Worm (Caenorhabditis elegans) whole organism, early embryonic: ENCODE data around the gene sbt-1.

Experiments used
- B0310.2 ChIP-seq: sonication (generic microtip); optimal IDR thresholded peaks from 2 replicates; lab custom pipeline; 2016; ENCODE audit warnings: mild to moderate bottlenecking, missing genetic modification characterization, missing compliant biosample characterization
- F13C5.2 ChIP-seq: sonication (generic microtip); optimal IDR thresholded peaks from 2 replicates; lab custom pipeline; 2017; ENCODE audit warnings: mild to moderate bottlenecking, missing genetic modification characterization, inconsistent platforms, missing compliant biosample characterization
- aly-1 ChIP-seq: sonication (generic microtip); optimal IDR thresholded peaks from 2 replicates; lab custom pipeline; 2016; ENCODE audit warnings: missing genetic modification characterization, missing compliant biosample characterization
- ama-1 ChIP-seq: fragments of 150-350 bp; optimal IDR thresholded peaks from 2 replicates; lab custom pipeline; 2014
- ceh-13 ChIP-seq: fragments of 200-800 bp; sonication (Bioruptor generic); optimal IDR thresholded peaks from 2 replicates; lab custom pipeline; 2018; ENCODE audit warnings: mild to moderate bottlenecking, missing genetic modification characterization, missing compliant biosample characterization
- ceh-36 ChIP-seq: sonication (generic microtip); optimal IDR thresholded peaks from 2 replicates; lab custom pipeline; 2016; ENCODE audit warnings: missing genetic modification characterization, inconsistent platforms, missing compliant biosample characterization
- ets-7 ChIP-seq: sonication (generic microtip); optimal IDR thresholded peaks from 2 replicates; lab custom pipeline; 2016; ENCODE audit warnings: missing genotype, missing genetic modification characterization, missing compliant biosample characterization
- flt-1 ChIP-seq: fragments of 200-800 bp; sonication (Bioruptor generic); IDR thresholded peaks from 2 replicates; pipeline ENCODE4 v1.3.6; 2022; ENCODE audit warnings: missing genetic modification characterization, missing compliant biosample characterization
- hmbx-1 ChIP-seq: sonication (generic microtip); optimal IDR thresholded peaks from 2 replicates; lab custom pipeline; 2016; ENCODE audit warnings: mild to moderate bottlenecking, missing genetic modification characterization, missing compliant biosample characterization
- hmg-4 ChIP-seq: fragments of 200-800 bp; sonication (Bioruptor generic); optimal IDR thresholded peaks from 2 replicates; lab custom pipeline; 2018; ENCODE audit warnings: mild to moderate bottlenecking, missing genetic modification characterization, missing compliant biosample characterization
- hnd-1 ChIP-seq: sonication (generic microtip); optimal IDR thresholded peaks from 2 replicates; lab custom pipeline; 2016; ENCODE audit warnings: missing genetic modification characterization, missing compliant biosample characterization
- pes-1 ChIP-seq: fragments of 200-800 bp; sonication (Bioruptor generic); IDR thresholded peaks from 2 replicates; pipeline ENCODE4 v1.3.6; 2022; ENCODE audit warnings: missing genetic modification reagents, missing genetic modification characterization, missing compliant biosample characterization
- scrt-1 ChIP-seq: fragments of 200-800 bp; sonication (Bioruptor generic); IDR thresholded peaks from 2 replicates; pipeline ENCODE4 v1.3.6; 2022; ENCODE audit warnings: missing genetic modification characterization, missing compliant biosample characterization
- sea-1 ChIP-seq: fragments of 200-800 bp; sonication (Bioruptor generic); conservative IDR thresholded peaks from 2 replicates; pipeline ENCODE4 v1.3.6; 2022; ENCODE audit warnings: missing genetic modification characterization, missing compliant biosample characterization
- tbx-11 ChIP-seq: fragments of 200-800 bp; sonication (Bioruptor generic); IDR thresholded peaks from 2 replicates; pipeline ENCODE4 v1.3.6; 2022; ENCODE audit warnings: missing genetic modification characterization, missing compliant biosample characterization
- tbx-37 ChIP-seq: fragments of 200-800 bp; sonication (Bioruptor generic); conservative IDR thresholded peaks from 2 replicates; pipeline ENCODE4 v1.3.6; 2022; ENCODE audit warnings: missing genetic modification reagents, missing genetic modification characterization, missing compliant biosample characterization
- tra-4 ChIP-seq: sonication (generic microtip); optimal IDR thresholded peaks from 2 replicates; lab custom pipeline; 2017; ENCODE audit warnings: missing genetic modification characterization, missing compliant biosample characterization

The sbt-1 gene

DNA sequence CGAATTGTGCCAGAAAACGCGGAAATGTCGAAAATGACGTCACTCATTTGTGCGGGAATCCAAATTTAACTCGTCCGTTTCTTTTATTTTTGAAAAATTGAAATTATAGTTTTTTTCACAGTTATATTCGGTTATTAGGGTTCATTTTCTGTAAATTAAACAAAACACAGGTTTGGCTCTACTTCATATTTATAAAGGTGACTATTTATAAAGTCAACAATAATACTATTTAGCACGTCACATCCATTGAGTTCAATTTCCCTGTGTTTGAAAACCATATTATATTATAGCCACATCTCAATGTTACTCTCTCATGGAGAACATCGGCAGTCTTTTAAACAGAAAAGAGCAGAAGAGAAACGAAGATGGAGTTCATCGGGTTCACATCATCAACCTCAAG, 34.0 kb upstream of the sbt-1 start, which contains the start of gene twk-35:
Gene twk-35, plus strand, starts transcription at position 301 of the 400 bp plus-strand sequence.
- TF ChIP-seq tbx-11 (GFP tag; lab: Robert Waterston, UW) (no peak), tra-4 (no peak), ets-7 (no peak), B0310.2 (tag; lab: Kevin White, UChicago) (no peak), sea-1 (GFP tag; lab: Robert Waterston, UW) (no peak), hnd-1 (tag; lab: Kevin White, UChicago) (no peak), aly-1 (tag; lab: Kevin White, UChicago) (no peak), scrt-1 (no peak), ceh-36 (no peak), flt-1 (GFP tag; lab: Robert Waterston, UW) (no peak), ama-1 (lab: Kevin White, UChicago) (no peak), tbx-37 (GFP tag; lab: Robert Waterston, UW) (no peak), F13C5.2 (tag; lab: Kevin White, UChicago) (no peak), ceh-13 (no peak), pes-1 (GFP tag; lab: Robert Waterston, UW) (no peak), hmg-4 (no peak), hmbx-1 (tag; lab: Kevin White, UChicago) (no peak)

DNA sequence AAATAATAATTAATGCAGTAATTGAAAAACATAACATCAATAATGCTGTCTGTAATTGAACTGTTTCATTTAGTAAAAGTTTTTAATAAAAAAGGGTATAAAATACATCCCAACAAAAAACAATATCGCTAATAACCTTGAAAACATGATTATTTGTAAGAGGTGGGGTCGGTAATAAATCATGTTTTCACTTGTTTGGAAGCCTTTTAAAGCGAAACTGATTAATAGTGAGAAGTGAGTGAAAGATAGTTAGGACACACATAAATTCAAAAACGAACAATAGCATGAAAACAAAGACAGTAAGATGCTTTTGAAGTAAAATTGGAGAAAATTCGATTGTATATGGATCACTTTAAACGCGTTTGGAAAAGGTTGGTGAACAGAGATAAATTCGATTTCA, 32.4 kb upstream of the sbt-1 start, which contains the start of gene try-4:
Gene try-4, minus strand, starts transcription at position 74 of the 400 bp plus-strand sequence.
- TF ChIP-seq hnd-1 (tag; lab: Kevin White, UChicago) = no peak
- TF ChIP-seq ama-1 (lab: Kevin White, UChicago) = no peak
- no peak for TF ChIP-seq hmbx-1 (tag; lab: Kevin White, UChicago)
- no peak for TF ChIP-seq pes-1 (GFP tag; lab: Robert Waterston, UW)
- no peak for TF ChIP-seq aly-1 (tag; lab: Kevin White, UChicago)
- no peak for TF ChIP-seq ceh-13
- no peak for TF ChIP-seq flt-1 (GFP tag; lab: Robert Waterston, UW)
- TF ChIP-seq tbx-11 (GFP tag; lab: Robert Waterston, UW) = no peak
- no peak for TF ChIP-seq ceh-36
- TF ChIP-seq B0310.2 (tag; lab: Kevin White, UChicago) = no peak
- no peak for TF ChIP-seq sea-1 (GFP tag; lab: Robert Waterston, UW)
- TF ChIP-seq tbx-37 (GFP tag; lab: Robert Waterston, UW) = no peak
- no peak for TF ChIP-seq scrt-1
- TF ChIP-seq ets-7 = no peak

DNA sequence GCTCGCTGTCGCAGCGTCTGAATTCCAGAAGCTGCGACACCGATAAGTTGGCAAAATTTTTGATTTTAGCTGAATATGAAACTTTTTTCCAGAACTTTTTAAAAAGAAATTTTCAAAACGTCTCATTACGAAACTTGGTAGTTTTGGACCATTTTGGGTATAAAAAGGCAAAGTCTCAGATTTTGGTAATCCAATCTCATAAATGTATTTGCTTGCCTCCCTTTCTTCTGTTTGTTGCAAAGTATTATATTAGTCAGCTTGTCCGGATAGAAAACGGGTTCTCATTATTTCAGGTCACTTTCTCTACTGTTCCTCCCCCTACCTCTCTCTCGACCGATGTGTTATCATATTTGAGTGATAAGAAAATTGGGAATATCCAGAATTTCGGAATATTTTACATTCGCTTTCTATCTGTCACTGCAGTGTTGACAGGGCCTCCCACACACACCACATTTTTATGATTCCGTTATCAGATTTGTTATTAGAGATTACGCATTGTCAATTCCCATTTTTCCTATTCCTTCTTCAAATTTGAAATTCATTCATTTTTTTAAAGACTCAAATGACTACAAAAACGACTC, 25.0 kb upstream of the sbt-1 start, which contains the start of gene F31D4.5:
Gene F31D4.5, plus strand, starts transcription at position 491 of the 581 bp plus-strand sequence.
- no peak for TF ChIP-seq scrt-1
- TF ChIP-seq B0310.2 (tag; lab: Kevin White, UChicago) = no peak
- no peak for TF ChIP-seq tra-4
- TF ChIP-seq F13C5.2 (tag; lab: Kevin White, UChicago) = no peak
- TF ChIP-seq ceh-13 = no peak
- no peak for TF ChIP-seq ama-1 (lab: Kevin White, UChicago)
- TF ChIP-seq sea-1 (GFP tag; lab: Robert Waterston, UW) = no peak
- no peak for TF ChIP-seq tbx-11 (GFP tag; lab: Robert Waterston, UW)
- no peak for TF ChIP-seq ceh-36
- no peak for TF ChIP-seq aly-1 (tag; lab: Kevin White, UChicago)
- TF ChIP-seq tbx-37 (GFP tag; lab: Robert Waterston, UW) = no peak

DNA sequence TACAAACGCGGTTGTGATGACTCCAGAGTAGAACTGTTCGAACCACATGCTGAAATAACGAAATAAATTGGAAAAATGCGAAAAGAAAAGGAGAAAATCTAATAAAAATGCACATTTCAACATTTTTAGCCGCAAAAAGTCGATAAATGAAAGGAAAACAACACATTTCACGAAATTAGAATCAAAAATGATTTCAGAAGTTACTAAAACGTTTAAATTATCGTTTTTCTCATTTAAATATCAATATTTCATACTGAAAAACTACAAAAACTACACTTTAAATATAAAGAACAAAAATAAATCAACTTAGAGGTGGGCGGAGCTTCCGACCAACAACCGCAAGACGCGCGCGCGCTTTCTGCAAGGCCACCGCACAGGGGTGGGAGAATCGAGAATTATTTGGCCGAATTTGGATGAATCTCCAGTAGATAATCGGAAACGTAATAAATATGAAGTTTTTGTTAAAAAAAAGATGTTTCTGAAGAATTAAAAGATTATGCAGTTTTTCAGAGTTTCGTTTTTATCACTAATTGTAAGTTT, 23.2 kb upstream of the sbt-1 start, which contains the start of gene ndua-1:
Gene ndua-1, minus strand, starts transcription at position 51 of the 540 bp plus-strand sequence.
- TF ChIP-seq F13C5.2 (tag; lab: Kevin White, UChicago) (peak; percentile 70), pes-1 (GFP tag; lab: Robert Waterston, UW) (0 out of 2 replicates have a peak, but pooled peaks have one; percentile 33), hmg-4 (peak; percentile 9), flt-1 (GFP tag; lab: Robert Waterston, UW) (no peak)

DNA sequence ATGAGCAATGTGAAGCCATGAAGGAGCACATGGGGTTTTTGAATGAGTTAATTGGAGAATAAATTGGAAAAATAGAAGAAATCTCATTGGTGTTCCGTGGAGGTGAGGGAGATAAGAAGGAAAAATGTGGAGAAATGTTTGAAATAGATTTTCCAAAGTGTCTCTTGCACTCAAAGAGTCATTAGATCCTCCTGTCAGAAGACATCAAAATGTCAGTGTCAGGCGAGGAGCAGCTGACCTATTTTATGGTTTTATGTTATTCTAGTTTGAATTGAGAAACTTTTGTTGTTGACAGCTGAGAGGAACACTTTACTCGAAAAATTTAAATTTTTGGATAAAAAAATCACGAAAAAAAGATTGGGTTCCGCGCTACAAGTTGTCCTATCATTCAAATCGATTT, 21.9 kb upstream of the sbt-1 start, which contains the start of gene clec-264:
Gene clec-264, minus strand, starts transcription at position 122 of the 400 bp plus-strand sequence.
- TF ChIP-seq tra-4 = no peak
- TF ChIP-seq sea-1 (GFP tag; lab: Robert Waterston, UW) = 0 out of 2 replicates have a peak, but pooled peaks have one; percentile 6
- TF ChIP-seq aly-1 (tag; lab: Kevin White, UChicago) = no peak
- no peak for TF ChIP-seq flt-1 (GFP tag; lab: Robert Waterston, UW)
- TF ChIP-seq pes-1 (GFP tag; lab: Robert Waterston, UW) = no peak

DNA sequence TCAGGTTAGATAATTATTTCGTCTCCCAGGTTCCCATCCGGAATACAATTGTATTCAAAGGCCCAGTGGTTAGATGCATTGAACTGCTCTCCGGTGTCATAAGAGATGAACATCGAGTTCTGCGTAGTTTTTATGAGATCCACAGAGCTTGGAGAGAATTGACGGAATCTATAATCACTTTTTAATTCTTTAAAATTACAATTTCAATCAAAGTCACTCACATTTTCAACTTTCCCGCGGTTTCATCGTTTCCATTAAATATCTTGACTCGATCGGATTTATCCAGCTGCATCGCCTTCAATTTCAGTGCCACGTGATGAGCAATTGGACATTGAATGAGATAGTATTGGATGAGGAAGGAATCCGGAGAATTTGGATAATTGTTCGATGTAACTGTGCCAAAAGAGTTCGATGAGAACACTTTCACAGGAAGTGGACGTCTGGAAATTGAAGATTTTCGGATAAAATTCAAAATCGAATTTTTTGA, 19.1 kb upstream of the sbt-1 start:
- TF ChIP-seq tra-4 = no peak
- no peak for TF ChIP-seq hmbx-1 (tag; lab: Kevin White, UChicago)
- TF ChIP-seq ets-7 = no peak
- no peak for TF ChIP-seq tbx-37 (GFP tag; lab: Robert Waterston, UW)
- no peak for TF ChIP-seq ceh-13
- no peak for TF ChIP-seq flt-1 (GFP tag; lab: Robert Waterston, UW)
- no peak for TF ChIP-seq B0310.2 (tag; lab: Kevin White, UChicago)
- TF ChIP-seq ama-1 (lab: Kevin White, UChicago) = no peak
- TF ChIP-seq aly-1 (tag; lab: Kevin White, UChicago) = no peak

DNA sequence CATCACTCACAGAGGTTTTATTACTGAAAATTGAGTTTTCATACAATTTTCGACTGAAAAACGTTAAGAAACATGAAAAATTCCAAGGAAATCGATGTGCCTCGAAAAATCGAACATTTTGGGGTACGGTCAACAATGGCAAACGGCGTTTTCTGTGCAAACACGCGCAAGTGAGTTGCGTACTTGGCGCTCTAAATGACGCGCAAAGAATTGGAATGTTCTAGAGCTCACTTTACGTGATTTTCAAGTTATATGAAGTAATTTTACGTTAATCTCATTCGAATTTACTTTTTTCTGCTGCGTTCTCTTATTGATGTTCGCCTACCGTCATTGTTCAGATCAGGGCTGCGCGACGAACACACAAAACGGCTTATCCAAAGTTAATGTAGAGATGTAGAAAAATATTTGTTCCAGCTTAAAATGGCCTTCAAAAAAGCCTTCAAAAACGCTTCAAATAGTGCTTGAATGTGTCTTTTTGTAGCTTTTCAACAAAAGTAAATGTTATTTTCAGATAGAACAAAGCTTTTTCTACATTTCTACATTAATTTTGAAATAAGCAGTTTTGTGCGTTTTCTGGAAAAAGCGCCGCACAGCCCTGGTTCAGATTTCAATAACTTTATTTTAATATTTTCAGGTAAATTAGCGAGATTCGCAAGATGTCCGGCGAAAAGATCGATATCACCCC, 17.0 kb upstream of the sbt-1 start, which contains the start of the genes F31D4.2 and fkb-6:
Gene F31D4.2, minus strand, starts transcription at position 23 of the 685 bp plus-strand sequence.
Gene fkb-6, plus strand, starts transcription at position 635 of the 685 bp plus-strand sequence.
- no peak for TF ChIP-seq hnd-1 (tag; lab: Kevin White, UChicago)
- peak; percentile 56 for TF ChIP-seq F13C5.2 (tag; lab: Kevin White, UChicago)
